Worm (Caenorhabditis elegans): Measurements from ENCODE around the gene best-5.

DNA sequence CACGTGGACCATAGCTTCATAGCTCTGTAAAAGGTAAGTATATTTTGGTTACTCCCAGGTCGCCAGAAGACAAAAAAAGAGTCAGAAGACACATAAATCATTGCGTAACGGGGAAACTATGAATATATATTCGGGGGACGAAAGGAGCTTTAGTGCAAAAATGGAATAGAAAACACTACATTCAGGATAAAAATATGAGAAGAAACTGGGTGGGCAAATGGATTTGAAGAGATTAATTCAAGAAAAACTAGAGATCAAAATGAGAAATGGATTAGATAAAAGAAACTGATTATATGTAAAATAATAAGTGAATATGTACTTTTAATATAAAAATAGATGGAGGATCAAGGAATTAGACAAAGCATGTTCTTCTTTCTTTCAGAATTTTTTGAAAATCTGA is 37.4 kb upstream of the best-5 start, which contains the start of gene C07A9.12:
- no peak for TF ChIP-seq hlh-15 (tag; optimal IDR thresholded peaks at IDR 0.05)
- TF ChIP-seq odd-2 (tag; optimal IDR thresholded peaks at IDR 0.05), result no peak
- TF ChIP-seq ttx-3 (tag; optimal IDR thresholded peaks at IDR 0.05), result no peak
- TF ChIP-seq ceh-34 (tag; optimal IDR thresholded peaks at IDR 0.05), result no peak

All from whole organism, late embryonic.